Fruit fly (Drosophila melanogaster) whole organism, embryonic: ENCODE measurements around the gene CG6051.
A peak's percentile ranks its signal among the peaks of the same experiment; 100 is the strongest.

Source experiments
- Atf3 ChIP-seq: fragments of 200-800 bp; sonication (Bioruptor generic); optimal IDR thresholded peaks from 3 replicates; lab custom pipeline; 2016; ENCODE audit warnings: missing biosample characterization, missing genetic modification characterization
- Bdp1 ChIP-seq: fragments of 200-800 bp; sonication (Bioruptor generic); optimal IDR thresholded peaks from 3 replicates; lab custom pipeline; 2016; ENCODE audit warnings: missing biosample characterization, missing genetic modification characterization
- BtbVII ChIP-seq: fragments of 200-800 bp; sonication (Bioruptor generic); optimal IDR thresholded peaks from 3 replicates; lab custom pipeline; 2017; ENCODE audit warnings: missing biosample characterization, mild to moderate bottlenecking, missing genetic modification characterization
- CG10366 ChIP-seq: fragments of 200-800 bp; sonication (Bioruptor generic); IDR thresholded peaks from 2 replicates; pipeline ENCODE4 v1.3.6; 2022; ENCODE audit warnings: missing biosample characterization, missing genetic modification characterization
- CG12219 ChIP-seq: fragments of 200-800 bp; sonication (Bioruptor generic); optimal IDR thresholded peaks from 3 replicates; lab custom pipeline; 2018; ENCODE audit warnings: missing biosample characterization, mild to moderate bottlenecking, missing genetic modification characterization
- CG14014 ChIP-seq: fragments of 200-800 bp; sonication (Bioruptor generic); IDR thresholded peaks from 2 replicates; pipeline ENCODE4 v1.3.6; 2022; ENCODE audit warnings: missing biosample characterization, missing genetic modification characterization
- CG14441 ChIP-seq: fragments of 200-800 bp; sonication (Bioruptor generic); IDR thresholded peaks from 2 replicates; pipeline ENCODE4 v1.3.6; 2022; ENCODE audit warnings: missing biosample characterization, missing genetic modification characterization
- CG15011 ChIP-seq: fragments of 200-800 bp; sonication (Bioruptor generic); optimal IDR thresholded peaks from 3 replicates; lab custom pipeline; 2018; ENCODE audit warnings: missing biosample characterization, mild to moderate bottlenecking, missing genetic modification characterization
- CG15073 ChIP-seq: fragments of 200-800 bp; sonication (Bioruptor generic); optimal IDR thresholded peaks from 2 replicates; lab custom pipeline; 2016; ENCODE audit warnings: missing biosample characterization, missing genetic modification characterization
- CG1647 ChIP-seq: fragments of 200-800 bp; sonication (Bioruptor generic); optimal IDR thresholded peaks from 3 replicates; lab custom pipeline; 2016; ENCODE audit warnings: missing biosample characterization, missing genetic modification characterization
- CG16779 ChIP-seq: fragments of 200-800 bp; sonication (Bioruptor generic); IDR thresholded peaks from 2 replicates; pipeline ENCODE4 v1.3.6; 2022; ENCODE audit warnings: missing biosample characterization, missing genetic modification characterization
- CG16863 ChIP-seq: fragments of 200-800 bp; sonication (Bioruptor generic); optimal IDR thresholded peaks from 3 replicates; lab custom pipeline; 2016; ENCODE audit warnings: missing biosample characterization, missing genetic modification characterization
- CG17359 ChIP-seq: fragments of 200-800 bp; sonication (Bioruptor generic); optimal IDR thresholded peaks from 3 replicates; lab custom pipeline; 2018; ENCODE audit warnings: missing biosample characterization, mild to moderate bottlenecking, missing genetic modification characterization, moderate library complexity
- CG17385 ChIP-seq: fragments of 200-800 bp; sonication (Bioruptor generic); optimal IDR thresholded peaks from 3 replicates; lab custom pipeline; 2018; ENCODE audit warnings: missing biosample characterization, mild to moderate bottlenecking, missing genetic modification characterization
- CG17802 ChIP-seq: fragments of 200-800 bp; sonication (Bioruptor generic); optimal IDR thresholded peaks from 2 replicates; lab custom pipeline; 2018; ENCODE audit warnings: missing biosample characterization, mild to moderate bottlenecking, missing genetic modification characterization, moderate library complexity
- CG1792 ChIP-seq: fragments of 200-800 bp; sonication (Bioruptor generic); optimal IDR thresholded peaks from 2 replicates; lab custom pipeline; 2016; ENCODE audit warnings: missing biosample characterization, missing genetic modification characterization
- CG2116 ChIP-seq: fragments of 200-800 bp; sonication (Bioruptor generic); optimal IDR thresholded peaks from 3 replicates; lab custom pipeline; 2018; ENCODE audit warnings: missing biosample characterization, mild to moderate bottlenecking, missing genetic modification characterization
- CG3065 ChIP-seq: fragments of 200-800 bp; sonication (Bioruptor generic); optimal IDR thresholded peaks from 2 replicates; lab custom pipeline; 2016; ENCODE audit warnings: missing biosample characterization, missing genetic modification characterization
- CG3281 ChIP-seq: fragments of 200-800 bp; sonication (Bioruptor generic); optimal IDR thresholded peaks from 3 replicates; lab custom pipeline; 2017; ENCODE audit warnings: missing biosample characterization, mild to moderate bottlenecking, missing genetic modification characterization
- CG34376 ChIP-seq: fragments of 200-800 bp; sonication (Bioruptor generic); optimal IDR thresholded peaks from 2 replicates; lab custom pipeline; 2018; ENCODE audit warnings: missing biosample characterization, mild to moderate bottlenecking, missing genetic modification characterization
- CG3838 ChIP-seq: fragments of 200-800 bp; sonication (Bioruptor generic); optimal IDR thresholded peaks from 3 replicates; lab custom pipeline; 2016; ENCODE audit warnings: missing biosample characterization, missing genetic modification characterization
- CG3847 ChIP-seq: fragments of 200-800 bp; sonication (Bioruptor generic); IDR thresholded peaks from 2 replicates; pipeline ENCODE4 v1.3.6; 2022; ENCODE audit warnings: missing biosample characterization, missing genetic modification characterization
- CG43689 ChIP-seq: fragments of 200-800 bp; sonication (Bioruptor generic); IDR thresholded peaks from 2 replicates; pipeline ENCODE4 v1.3.6; 2022; ENCODE audit warnings: missing biosample characterization, missing genetic modification characterization
- CG4404 ChIP-seq: fragments of 200-800 bp; sonication (Bioruptor generic); IDR thresholded peaks from 2 replicates; pipeline ENCODE4 v1.3.6; 2022; ENCODE audit warnings: missing biosample characterization, missing genetic modification characterization
- CG6272 ChIP-seq: fragments of 200-800 bp; sonication (Bioruptor generic); IDR thresholded peaks from 2 replicates; pipeline ENCODE4 v1.3.6; 2022; ENCODE audit warnings: missing biosample characterization, missing genetic modification characterization
- CG7357 ChIP-seq: fragments of 200-800 bp; sonication (Bioruptor generic); IDR thresholded peaks from 3 replicates; pipeline ENCODE4 v1.3.6; 2022; ENCODE audit warnings: missing biosample characterization, missing genetic modification characterization
- CHES-1-like ChIP-seq: fragments of 200-800 bp; sonication (Bioruptor generic); optimal IDR thresholded peaks from 2 replicates; lab custom pipeline; 2016; ENCODE audit warnings: missing biosample characterization, missing genetic modification characterization
- CrebB ChIP-seq: fragments of 200-800 bp; sonication (Bioruptor generic); optimal IDR thresholded peaks from 3 replicates; lab custom pipeline; 2018; ENCODE audit warnings: missing biosample characterization, mild to moderate bottlenecking, missing genetic modification characterization
- E2f1 ChIP-seq: fragments of 200-800 bp; sonication (Bioruptor generic); IDR thresholded peaks from 2 replicates; pipeline ENCODE4 v1.3.6; 2022; ENCODE audit warnings: missing biosample characterization, missing genetic modification characterization
- Ets65A ChIP-seq: fragments of 200-800 bp; sonication (Bioruptor generic); peaks from one replicate; lab custom pipeline; 2016; ENCODE audit warnings: missing biosample characterization, missing genetic modification characterization
- H15 ChIP-seq: fragments of 200-800 bp; sonication (Bioruptor generic); IDR thresholded peaks from 3 replicates; pipeline ENCODE4 v1.3.6; 2022; ENCODE audit warnings: missing biosample characterization, missing genetic modification characterization
- HLHmδ ChIP-seq: fragments of 200-800 bp; sonication (Bioruptor generic); optimal IDR thresholded peaks from 2 replicates; lab custom pipeline; 2018; ENCODE audit warnings: missing biosample characterization, mild to moderate bottlenecking, missing genetic modification characterization, moderate library complexity
- Jarid2 ChIP-seq: fragments of 200-800 bp; sonication (Bioruptor generic); optimal IDR thresholded peaks from 3 replicates; lab custom pipeline; 2017; ENCODE audit warnings: mild to moderate bottlenecking, missing biosample characterization, missing genetic modification reagents, missing genetic modification characterization
- MBD-R2 ChIP-seq: fragments of 200-800 bp; sonication (Bioruptor generic); IDR thresholded peaks from 2 replicates; pipeline ENCODE4 v1.3.6; 2022; ENCODE audit warnings: missing biosample characterization, missing genetic modification characterization
- Nf-YC ChIP-seq: fragments of 200-800 bp; optimal IDR thresholded peaks from 3 replicates; lab custom pipeline; 2019; ENCODE audit warnings: missing biosample characterization, mild to moderate bottlenecking, missing genetic modification characterization, moderate library complexity
- Ptx1 ChIP-seq: fragments of 200-800 bp; sonication (Bioruptor generic); IDR thresholded peaks from 2 replicates; pipeline ENCODE4 v1.3.6; 2022; ENCODE audit warnings: missing biosample characterization, missing genetic modification characterization
- Sin3A ChIP-seq: fragments of >200 bp; optimal IDR thresholded peaks from 2 replicates; lab custom pipeline; 2018
- Xrp1 ChIP-seq: fragments of 200-800 bp; sonication (Bioruptor generic); IDR thresholded peaks from 2 replicates; pipeline ENCODE4 v1.3.6; 2022; ENCODE audit warnings: missing biosample characterization, missing genetic modification characterization
- abd-A ChIP-seq: fragments of 200-800 bp; sonication (Bioruptor generic); optimal IDR thresholded peaks from 3 replicates; lab custom pipeline; 2019; ENCODE audit warnings: missing biosample characterization, mild to moderate bottlenecking, missing genetic modification characterization, moderate library complexity
- ara ChIP-seq: fragments of 200-800 bp; sonication (Bioruptor generic); IDR thresholded peaks from 2 replicates; pipeline ENCODE4 v1.3.6; 2022; ENCODE audit warnings: missing biosample characterization, missing genetic modification characterization
- ash1 ChIP-seq: fragments of 200-800 bp; sonication (Bioruptor generic); optimal IDR thresholded peaks from 2 replicates; lab custom pipeline; 2018; ENCODE audit warnings: missing biosample characterization, mild to moderate bottlenecking, missing genetic modification characterization
- bcd ChIP-seq: fragments of 200-800 bp; sonication (Bioruptor generic); optimal IDR thresholded peaks from 2 replicates; lab custom pipeline; 2017; ENCODE audit warnings: missing biosample characterization, mild to moderate bottlenecking, missing genetic modification characterization
- cas ChIP-seq: fragments of 200-800 bp; sonication (Bioruptor generic); IDR thresholded peaks from 2 replicates; pipeline ENCODE4 v1.3.6; 2022; ENCODE audit warnings: missing biosample characterization, missing genetic modification characterization
- danr ChIP-seq: fragments of 200-800 bp; sonication (Bioruptor generic); IDR thresholded peaks from 2 replicates; pipeline ENCODE4 v1.3.6; 2022; ENCODE audit warnings: missing biosample characterization, missing genetic modification characterization
- fru ChIP-seq: fragments of >200 bp; optimal IDR thresholded peaks from 2 replicates; lab custom pipeline; 2017
- ftz-f1 ChIP-seq: fragments of 200-800 bp; sonication (Bioruptor generic); optimal IDR thresholded peaks from 2 replicates; lab custom pipeline; 2016; ENCODE audit warnings: missing biosample characterization, missing genetic modification characterization
- gfzf ChIP-seq: fragments of 200-800 bp; sonication (Bioruptor generic); optimal IDR thresholded peaks from 2 replicates; lab custom pipeline; 2016; ENCODE audit warnings: missing biosample characterization, mild to moderate bottlenecking, missing genetic modification characterization, moderate library complexity
- phol ChIP-seq: fragments of 200-800 bp; sonication (Bioruptor generic); optimal IDR thresholded peaks from 3 replicates; lab custom pipeline; 2018; ENCODE audit warnings: missing biosample characterization, mild to moderate bottlenecking, missing genetic modification characterization, moderate library complexity
- scrt ChIP-seq: fragments of 200-800 bp; sonication (Bioruptor generic); optimal IDR thresholded peaks from 2 replicates; lab custom pipeline; 2018; ENCODE audit warnings: missing biosample characterization, mild to moderate bottlenecking, missing genetic modification characterization, moderate library complexity
- slou ChIP-seq: fragments of 200-800 bp; sonication (Bioruptor generic); optimal IDR thresholded peaks from 3 replicates; lab custom pipeline; 2016; ENCODE audit warnings: missing biosample characterization, missing genetic modification characterization
- z ChIP-seq: fragments of 200-800 bp; sonication (Bioruptor generic); IDR thresholded peaks from 3 replicates; pipeline ENCODE4 v1.3.6; 2022; ENCODE audit warnings: missing biosample characterization, missing genetic modification characterization

The CG6051 gene

dm6 chr3R:27151516-27151823 lies 601 bp upstream of the CG6051 start, which contains the start of gene Men-b (continued):
- TF ChIP-seq E2f1 (GFP tag; lab: Robert Waterston, UW), result peak; percentile 17; the same call in 1 of the 2 replicates

dm6 chr3R:27149884-27150676 lies 789 bp downstream of the CG6051 start:
- TF ChIP-seq CHES-1-like (GFP tag; lab: Kevin White, UChicago) (no peak), CG17359 (no peak), phol (tag; lab: Kevin White, UChicago) (peak; percentile 58), z (no peak), CG16863 (no peak), CG3065 (no peak), gfzf (GFP tag; lab: Kevin White, UChicago) (no peak), ash1 (GFP tag; lab: Kevin White, UChicago) (no peak), Jarid2 (GFP tag; lab: Kevin White, UChicago) (no peak), CG15011 (GFP tag; lab: Kevin White, UChicago) (no peak), CG3281 (GFP tag; lab: Kevin White, UChicago) (no peak), CG4404 (no peak), CG16779 (GFP tag; lab: Robert Waterston, UW) (no peak), CG10366 (no peak), CG17385 (GFP tag; lab: Kevin White, UChicago) (no peak), CG3838 (GFP tag; lab: Kevin White, UChicago) (no peak), CG14441 (no peak), abd-A (tag; lab: Kevin White, UChicago) (peak; percentile 63), CG14014 (GFP tag; lab: Robert Waterston, UW) (no peak), CG12219 (GFP tag; lab: Kevin White, UChicago) (no peak), MBD-R2 (no peak), BtbVII (GFP tag; lab: Kevin White, UChicago) (peak; percentile 4), CG15073 (no peak), ftz-f1 (GFP tag; lab: Kevin White, UChicago) (peak; percentile 68), Atf3 (GFP tag; lab: Kevin White, UChicago) (peak; percentile 14), scrt (GFP tag; lab: Kevin White, UChicago) (peak; percentile 41), Ets65A (GFP tag; lab: Kevin White, UChicago) (no peak), CG1647 (GFP tag; lab: Kevin White, UChicago) (no peak), slou (GFP tag; lab: Kevin White, UChicago) (no peak), CG17802 (tag; lab: Kevin White, UChicago) (no peak), CG3847 (no peak), CG6272 (GFP tag; lab: Robert Waterston, UW) (no peak), CG7357 (GFP tag; lab: Robert Waterston, UW) (no peak), cas (GFP tag; lab: Robert Waterston, UW) (no peak), ara (no peak), Ptx1 (no peak), CG34376 (GFP tag; lab: Kevin White, UChicago) (no peak), Xrp1 (GFP tag; lab: Robert Waterston, UW) (no peak), HLHmδ (no peak), bcd (no peak), Sin3A (lab: Kevin White, UChicago) (no peak), H15 (GFP tag; lab: Robert Waterston, UW) (no peak), CrebB (no peak), Bdp1 (no peak), Nf-YC (tag; lab: Kevin White, UChicago) (no peak), danr (no peak), fru (lab: Kevin White, UChicago) (no peak), CG1792 (GFP tag; lab: Kevin White, UChicago) (no peak), CG2116 (GFP tag; lab: Kevin White, UChicago) (no peak), CG43689 (GFP tag; lab: Robert Waterston, UW) (no peak)
